Worm (Caenorhabditis elegans) whole organism, L4/young adult: ENCODE measurements around the gene C08F11.7.

ENCODE experiments used
- W03F9.2 ChIP-seq: fragments of 150-350 bp; optimal IDR thresholded peaks from 2 replicates; lab custom pipeline; 2014; ENCODE audit warnings: missing biosample characterization, missing genetic modification characterization
- dao-5 ChIP-seq: sonication (generic microtip); optimal IDR thresholded peaks from 2 replicates; lab custom pipeline; 2016; ENCODE audit warnings: missing genotype, missing genetic modification characterization, moderate library complexity, missing compliant biosample characterization
- him-1 ChIP-seq: sonication (generic microtip); optimal IDR thresholded peaks from 2 replicates; lab custom pipeline; 2016; ENCODE audit warnings: missing genotype, missing genetic modification reagents, missing genetic modification characterization, missing compliant biosample characterization

ce11 chrIV:13650238-13650637 is 13.2 kb downstream of the C08F11.7 start, which contains the start of gene C08F11.17:
- no peak for TF ChIP-seq dao-5 (tag; lab: Kevin White, UChicago)
- TF ChIP-seq him-1 (tag; lab: Kevin White, UChicago), result no peak
- no peak for TF ChIP-seq W03F9.2 (tag; lab: Kevin White, UChicago)
